Fruit fly (Drosophila melanogaster) Kc167 (cell line): ENCODE results near the gene CG15022.

Experiments
- h ChIP-seq: fragments of >200 bp; optimal IDR thresholded peaks from 3 replicates; lab custom pipeline; 2018; ENCODE audit warnings: missing external identifiers
- ttk ChIP-seq: sonication (Bioruptor generic); optimal IDR thresholded peaks from 2 replicates; lab custom pipeline; 2017; ENCODE audit warnings: missing external identifiers

- TF ChIP-seq h (lab: Kevin White, UChicago) (no peak), ttk (lab: Kevin White, UChicago) (no peak)
Observed at dm6 chr3L:4507846-4508245, 47.7 kb upstream of the CG15022 start.
